Worm (Caenorhabditis elegans) whole organism, L4 larva: ENCODE measurements around the gene C27D8.2.
A peak's percentile ranks its signal among the peaks of the same experiment; 100 is the strongest.

ENCODE experiments used
- R02D3.7 ChIP-seq: fragments of 150-350 bp; sonication (generic microtip); optimal IDR thresholded peaks from 3 replicates; lab custom pipeline; 2014; ENCODE audit warnings: missing biosample characterization, missing genetic modification characterization
- T20F7.1 ChIP-seq: fragments of 200-800 bp; sonication (Bioruptor generic); optimal IDR thresholded peaks from 2 replicates; lab custom pipeline; 2018; ENCODE audit warnings: mild to moderate bottlenecking, missing genetic modification characterization, missing compliant biosample characterization
- T26A8.4 ChIP-seq: fragments of 200-800 bp; sonication (Bioruptor generic); IDR thresholded peaks from 2 replicates; pipeline ENCODE4 v1.3.6; 2022; ENCODE audit warnings: missing genetic modification characterization, missing compliant biosample characterization
- Y105C5A.15 ChIP-seq: fragments of 200-800 bp; sonication (Bioruptor generic); IDR thresholded peaks from 2 replicates; pipeline ENCODE4 v1.3.6; 2022; ENCODE audit warnings: missing genetic modification characterization, missing compliant biosample characterization
- Y48G9A.11 ChIP-seq: fragments of 200-800 bp; sonication (Bioruptor generic); IDR thresholded peaks from 2 replicates; pipeline ENCODE4 v1.3.6; 2022; ENCODE audit warnings: missing genetic modification reagents, missing genetic modification characterization, missing compliant biosample characterization
- Y5F2A.4 ChIP-seq: fragments of 200-800 bp; sonication (Bioruptor generic); optimal IDR thresholded peaks from 2 replicates; lab custom pipeline; 2018; ENCODE audit warnings: mild to moderate bottlenecking, missing genetic modification characterization, missing compliant biosample characterization
- ZK337.2 ChIP-seq: fragments of 200-800 bp; sonication (Bioruptor generic); IDR thresholded peaks from 2 replicates; pipeline ENCODE4 v1.3.6; 2022; ENCODE audit warnings: missing genetic modification reagents, missing genetic modification characterization, missing compliant biosample characterization
- ZK546.5 ChIP-seq, 2 experiments: sonication (generic microtip); optimal IDR thresholded peaks; 2 replicates each; lab custom pipeline; 2017; ENCODE audit warnings: missing biosample characterization in 2 of 2, missing genetic modification characterization in 2 of 2
- aha-1 ChIP-seq: fragments of 150-350 bp; peaks from one replicate; lab custom pipeline; 2014; ENCODE audit warnings: missing biosample characterization, missing genetic modification characterization
- aly-2 ChIP-seq: sonication (generic microtip); optimal IDR thresholded peaks from 2 replicates; lab custom pipeline; 2018; ENCODE audit warnings: missing biosample characterization, missing genetic modification characterization
- ama-1 ChIP-seq: fragments of 150-350 bp; optimal IDR thresholded peaks from 2 replicates; lab custom pipeline; 2014; ENCODE audit warnings: inconsistent platforms, mixed read lengths
- ceh-20 ChIP-seq: fragments of 200-800 bp; sonication (Bioruptor generic); IDR thresholded peaks from 2 replicates; pipeline ENCODE4 v1.3.6; 2022; ENCODE audit warnings: missing genetic modification reagents, missing genetic modification characterization, missing compliant biosample characterization
- ceh-32 ChIP-seq: sonication (generic microtip); optimal IDR thresholded peaks from 2 replicates; lab custom pipeline; 2016; ENCODE audit warnings: mild to moderate bottlenecking, missing genetic modification characterization, missing compliant biosample characterization; ENCODE audit not compliant: poor library complexity
- ctbp-1 ChIP-seq: fragments of 200-800 bp; sonication (Bioruptor generic); IDR thresholded peaks from 2 replicates; pipeline ENCODE4 v1.3.6; 2022; ENCODE audit warnings: missing genetic modification reagents, missing genetic modification characterization, missing compliant biosample characterization
- daf-12 ChIP-seq: fragments of 150-350 bp; optimal IDR thresholded peaks from 2 replicates; lab custom pipeline; 2014; ENCODE audit warnings: missing biosample characterization, missing genetic modification reagents, missing genetic modification characterization
- daf-16 ChIP-seq, 3 experiments: sonication (generic microtip); optimal IDR thresholded peaks; 2 replicates each; lab custom pipeline; 2016 to 2017; ENCODE audit warnings: missing genetic modification characterization in 3 of 3, missing genetic modification reagents in 3 of 3, mild to moderate bottlenecking in 2 of 3, missing compliant biosample characterization in 2 of 3, missing biosample characterization in 1 of 3, moderate library complexity in 1 of 3
- dmd-8 ChIP-seq: fragments of 200-800 bp; sonication (Bioruptor generic); IDR thresholded peaks from 2 replicates; pipeline ENCODE4 v1.3.6; 2022; ENCODE audit warnings: missing genetic modification characterization, missing compliant biosample characterization
- dpl-1 ChIP-seq: fragments of 150-350 bp; optimal IDR thresholded peaks from 2 replicates; lab custom pipeline; 2014; ENCODE audit warnings: missing biosample characterization, missing genetic modification reagents, missing genetic modification characterization
- duxl-1 ChIP-seq: sonication (generic microtip); optimal IDR thresholded peaks from 2 replicates; lab custom pipeline; 2016; ENCODE audit warnings: mild to moderate bottlenecking, missing genetic modification characterization, moderate library complexity, missing compliant biosample characterization; ENCODE audit not compliant: poor library complexity
- egl-27 ChIP-seq: sonication (generic microtip); optimal IDR thresholded peaks from 3 replicates; lab custom pipeline; 2017; ENCODE audit warnings: missing biosample characterization, missing genetic modification reagents, missing genetic modification characterization
- gei-8 ChIP-seq: fragments of 200-800 bp; sonication (Bioruptor generic); optimal IDR thresholded peaks from 2 replicates; lab custom pipeline; 2018; ENCODE audit warnings: mild to moderate bottlenecking, missing genetic modification characterization, missing compliant biosample characterization
- hmg-1.1 ChIP-seq: fragments of 200-800 bp; sonication (Bioruptor generic); IDR thresholded peaks from 2 replicates; pipeline ENCODE4 v1.3.6; 2022; ENCODE audit warnings: missing genetic modification reagents, missing genetic modification characterization, missing compliant biosample characterization
- jun-1 ChIP-seq: fragments of 150-350 bp; optimal IDR thresholded peaks from 2 replicates; lab custom pipeline; 2014; ENCODE audit warnings: missing biosample characterization, missing genetic modification reagents, missing genetic modification characterization
- lin-13 ChIP-seq: fragments of 150-350 bp; optimal IDR thresholded peaks from 2 replicates; lab custom pipeline; 2014; ENCODE audit warnings: missing biosample characterization, missing genetic modification reagents, missing genetic modification characterization
- lin-38 ChIP-seq: fragments of 200-800 bp; sonication (Bioruptor generic); IDR thresholded peaks from 2 replicates; pipeline ENCODE4 v1.3.6; 2022; ENCODE audit warnings: missing genetic modification reagents, missing genetic modification characterization, missing compliant biosample characterization
- madf-5 ChIP-seq, 2 experiments: fragments of 200-800 bp; sonication (Bioruptor generic); IDR thresholded peaks; 2 replicates each; pipeline ENCODE4 v1.3.6; 2022; ENCODE audit warnings: missing compliant biosample characterization in 2 of 2, missing genetic modification characterization in 2 of 2
- mdl-1 ChIP-seq, 2 experiments: fragments of 150-350 bp in 1 of 2; sonication (generic microtip) in 1 of 2; optimal IDR thresholded peaks; 2 replicates each; lab custom pipeline; 2014 to 2017; ENCODE audit warnings: missing biosample characterization in 2 of 2, missing genetic modification characterization in 2 of 2
- mep-1 ChIP-seq: fragments of 150-350 bp; sonication (generic microtip); optimal IDR thresholded peaks from 3 replicates; lab custom pipeline; 2014; ENCODE audit warnings: missing biosample characterization, missing genetic modification characterization
- mes-2 ChIP-seq: sonication (generic microtip); optimal IDR thresholded peaks from 2 replicates; lab custom pipeline; 2016; ENCODE audit warnings: missing genotype, mild to moderate bottlenecking, missing genetic modification characterization, missing compliant biosample characterization; ENCODE audit not compliant: poor library complexity, severe bottlenecking
- mxl-3 ChIP-seq: fragments of 200-800 bp; sonication (Bioruptor generic); optimal IDR thresholded peaks from 2 replicates; lab custom pipeline; 2018; ENCODE audit warnings: mild to moderate bottlenecking, missing genetic modification characterization, missing compliant biosample characterization
- nhr-102 ChIP-seq: sonication (generic microtip); optimal IDR thresholded peaks from 2 replicates; lab custom pipeline; 2016; ENCODE audit warnings: mild to moderate bottlenecking, missing genetic modification characterization, moderate library complexity, missing compliant biosample characterization
- nhr-11 ChIP-seq: fragments of 150-350 bp; optimal IDR thresholded peaks from 2 replicates; lab custom pipeline; 2014; ENCODE audit warnings: missing biosample characterization, missing genetic modification characterization
- nhr-28 ChIP-seq: fragments of 150-350 bp; optimal IDR thresholded peaks from 2 replicates; lab custom pipeline; 2014; ENCODE audit warnings: missing biosample characterization, missing genetic modification characterization
- nhr-6 ChIP-seq: fragments of 150-350 bp; optimal IDR thresholded peaks from 2 replicates; lab custom pipeline; 2014; ENCODE audit warnings: missing biosample characterization, missing genetic modification characterization
- pha-4 ChIP-seq, 2 experiments: fragments of 150-350 bp in 1 of 2; fragments of 200-800 bp in 1 of 2; sonication (Bioruptor generic) in 1 of 2; IDR thresholded peaks in 1 of 2; optimal IDR thresholded peaks in 1 of 2; 2 replicates each; pipeline versions ENCODE4 v1.3.6 to Lab custom; 2014 to 2022; ENCODE audit warnings: missing genetic modification characterization in 2 of 2, missing genetic modification reagents in 2 of 2, missing biosample characterization in 1 of 2, missing compliant biosample characterization in 1 of 2
- php-3 ChIP-seq: fragments of 200-800 bp; sonication (Bioruptor generic); IDR thresholded peaks from 2 replicates; pipeline ENCODE4 v1.3.6; 2022; ENCODE audit warnings: missing genetic modification reagents, missing genetic modification characterization, missing compliant biosample characterization
- pqm-1 ChIP-seq: sonication (generic microtip); optimal IDR thresholded peaks from 2 replicates; lab custom pipeline; 2017; ENCODE audit warnings: missing biosample characterization, missing genetic modification characterization
- set-16 ChIP-seq: fragments of 200-800 bp; sonication (Bioruptor generic); IDR thresholded peaks from 2 replicates; pipeline ENCODE4 v1.3.6; 2022; ENCODE audit warnings: missing genetic modification reagents, missing genetic modification characterization, missing compliant biosample characterization
- snpc-1.2 ChIP-seq: fragments of 200-800 bp; sonication (Bioruptor generic); IDR thresholded peaks from 2 replicates; pipeline ENCODE4 v1.3.6; 2022; ENCODE audit warnings: missing genetic modification reagents, missing genetic modification characterization, missing compliant biosample characterization
- snpc-4 ChIP-seq: fragments of 150-350 bp; optimal IDR thresholded peaks from 2 replicates; lab custom pipeline; 2014; ENCODE audit warnings: missing biosample characterization, missing genetic modification characterization
- spr-3 ChIP-seq: fragments of 200-800 bp; sonication (Bioruptor generic); optimal IDR thresholded peaks from 2 replicates; lab custom pipeline; 2018; ENCODE audit warnings: mild to moderate bottlenecking, missing genetic modification characterization, missing compliant biosample characterization
- tag-97 ChIP-seq: fragments of 200-800 bp; sonication (Bioruptor generic); IDR thresholded peaks from 2 replicates; pipeline ENCODE4 v1.3.6; 2022; ENCODE audit warnings: missing genetic modification characterization, missing compliant biosample characterization
- tra-1 ChIP-seq: fragments of 200-800 bp; sonication (Bioruptor generic); IDR thresholded peaks from 2 replicates; pipeline ENCODE4 v1.3.6; 2022; ENCODE audit warnings: missing genetic modification reagents, missing genetic modification characterization, missing compliant biosample characterization
- unc-62 ChIP-seq, 3 experiments: fragments of 150-350 bp in 1 of 3; sonication (generic microtip); optimal IDR thresholded peaks in 2 of 3; peaks in 1 of 3; 1 replicate in 1 of 3; 2 replicates in 2 of 3; lab custom pipeline; 2014 to 2017; ENCODE audit warnings: missing biosample characterization in 3 of 3, missing genetic modification characterization in 3 of 3, missing genetic modification reagents in 3 of 3, missing genotype in 1 of 3
- zfp-3 ChIP-seq: fragments of 200-800 bp; sonication (Bioruptor generic); conservative IDR thresholded peaks from 2 replicates; pipeline ENCODE4 v1.3.6; 2022; ENCODE audit warnings: missing genetic modification reagents, missing genetic modification characterization, missing compliant biosample characterization
- ztf-7 ChIP-seq: fragments of 150-350 bp; optimal IDR thresholded peaks from 2 replicates; lab custom pipeline; 2014; ENCODE audit warnings: missing biosample characterization, missing genetic modification characterization

Gene C27D8.2

ce11 chrIV:12724641-12725040, 13.6 kb downstream of the C27D8.2 start, which contains the start of the genes T23F6.3 and rbd-1 (continued):
- TF ChIP-seq dpl-1 (GFP tag; lab: Kevin White, UChicago): peak; percentile 99
- peak; percentile 81 for TF ChIP-seq R02D3.7 (tag; lab: Kevin White, UChicago)
- peak; percentile 65 for TF ChIP-seq nhr-102
- no peak for TF ChIP-seq Y5F2A.4 (GFP tag; lab: Kevin White, UChicago)
- peak; percentile 34 for TF ChIP-seq mxl-3 (GFP tag; lab: Kevin White, UChicago)
- peak; percentile 59 for TF ChIP-seq lin-13 (GFP tag; lab: Kevin White, UChicago)
- TF ChIP-seq mes-2 (tag; lab: Kevin White, UChicago): peak; percentile 97
- peak; percentile 55; the same call in 1 of the 2 replicates for TF ChIP-seq snpc-1.2 (GFP tag; lab: Robert Waterston, UW)
- no peak for TF ChIP-seq tag-97 (GFP tag; lab: Robert Waterston, UW)
- peak; percentile 80 for TF ChIP-seq mep-1 (tag; lab: Kevin White, UChicago)
- peak; percentile 100 for TF ChIP-seq Y48G9A.11
- peak; percentile 65 for TF ChIP-seq nhr-11 (tag; lab: Kevin White, UChicago)
- TF ChIP-seq mdl-1 (tag; optimal IDR thresholded peaks at IDR 0.05; lab: Kevin White, UChicago): peak in 1 of 2 experiments; percentile 22
- no peak for TF ChIP-seq snpc-4 (tag; lab: Kevin White, UChicago)
- TF ChIP-seq spr-3 (GFP tag; lab: Kevin White, UChicago): peak; percentile 14
- no peak for TF ChIP-seq aly-2 (tag; lab: Kevin White, UChicago)
- peak; percentile 6 for TF ChIP-seq pqm-1
- no peak for TF ChIP-seq Y105C5A.15 (GFP tag; lab: Robert Waterston, UW)
- TF ChIP-seq T20F7.1 (GFP tag; lab: Kevin White, UChicago): peak; percentile 100
- TF ChIP-seq duxl-1: peak; percentile 69
- no peak for TF ChIP-seq php-3 (GFP tag; lab: Robert Waterston, UW)
- peak; percentile 83 for TF ChIP-seq lin-38
- TF ChIP-seq hmg-1.1: peak; percentile 75
- TF ChIP-seq egl-27: no peak
- TF ChIP-seq ztf-7 (tag; lab: Kevin White, UChicago): peak; percentile 74
- TF ChIP-seq ceh-32 (tag; lab: Kevin White, UChicago): no peak
- TF ChIP-seq unc-62 (GFP tag; optimal IDR thresholded peaks at IDR 0.05 in 1 of 2; lab: Kevin White, UChicago): peak in 1 of 2 experiments; percentile 3
- TF ChIP-seq unc-62 (tag; optimal IDR thresholded peaks at IDR 0.05; lab: Kevin White, UChicago): no peak
- TF ChIP-seq tra-1 (GFP tag; lab: Robert Waterston, UW): peak; percentile 40; the same call in 1 of the 2 replicates
- peak in 1 of 2 experiments; percentile 4 for TF ChIP-seq daf-16 (GFP tag; optimal IDR thresholded peaks at IDR 0.05; lab: Kevin White, UChicago)
- peak; percentile 35 for TF ChIP-seq daf-16 (tag; optimal IDR thresholded peaks at IDR 0.05; lab: Kevin White, UChicago)
- TF ChIP-seq jun-1: peak; percentile 36
- TF ChIP-seq T26A8.4 (GFP tag; lab: Robert Waterston, UW): peak; percentile 75
- TF ChIP-seq madf-5 (GFP tag; IDR thresholded peaks at IDR 0.05; lab: Robert Waterston, UW): no peak
- peak; percentile 55; the same call in 1 of the 2 replicates for TF ChIP-seq ZK337.2 (GFP tag; lab: Robert Waterston, UW)
- TF ChIP-seq nhr-6: peak; percentile 60
- TF ChIP-seq ctbp-1 (GFP tag; lab: Robert Waterston, UW): peak; percentile 51; the same call in 1 of the 2 replicates
- TF ChIP-seq gei-8 (GFP tag; lab: Kevin White, UChicago): no peak
- TF ChIP-seq aha-1 (tag; lab: Kevin White, UChicago): no peak
- TF ChIP-seq, all 104 proteins: peak for 46

- no peak for TF ChIP-seq daf-12 (tag; lab: Kevin White, UChicago)
- no peak for TF ChIP-seq ZK546.5 (tag; optimal IDR thresholded peaks at IDR 0.05; lab: Kevin White, UChicago)
- TF ChIP-seq ama-1 (lab: Kevin White, UChicago): no peak
- TF ChIP-seq set-16 (GFP tag; lab: Robert Waterston, UW): no peak
- no peak for TF ChIP-seq pha-4 (GFP tag; IDR thresholded peaks at IDR 0.05; lab: Robert Waterston, UW)
- TF ChIP-seq pha-4 (tag; optimal IDR thresholded peaks at IDR 0.05; lab: Kevin White, UChicago): no peak
- TF ChIP-seq ceh-20 (GFP tag; lab: Robert Waterston, UW): no peak
- no peak for TF ChIP-seq zfp-3 (GFP tag; lab: Robert Waterston, UW)
- no peak for TF ChIP-seq nhr-28 (tag; lab: Kevin White, UChicago)
- no peak for TF ChIP-seq dmd-8 (GFP tag; lab: Robert Waterston, UW)
- TF ChIP-seq madf-5 (GFP tag; IDR thresholded peaks at IDR 0.05; lab: Robert Waterston, UW): no peak
- TF ChIP-seq ZK337.2 (GFP tag; lab: Robert Waterston, UW): no peak
- TF ChIP-seq tra-1 (GFP tag; lab: Robert Waterston, UW): no peak
Observed at ce11 chrIV:12725228-12725627, 14.2 kb downstream of the C27D8.2 start.
